Worm (Caenorhabditis elegans) whole organism, late embryonic: ENCODE data around the gene hex-1.

Experiments
- C08G9.2 ChIP-seq: sonication (generic microtip); optimal IDR thresholded peaks from 2 replicates; lab custom pipeline; 2016; ENCODE audit warnings: mild to moderate bottlenecking, missing genetic modification characterization, moderate library complexity, missing compliant biosample characterization
- C38D4.7 ChIP-seq: fragments of 200-800 bp; sonication (Bioruptor generic); optimal IDR thresholded peaks from 2 replicates; lab custom pipeline; 2018; ENCODE audit warnings: mild to moderate bottlenecking, missing genetic modification characterization, moderate library complexity, missing compliant biosample characterization
- K02D7.2 ChIP-seq: sonication (generic microtip); optimal IDR thresholded peaks from 2 replicates; lab custom pipeline; 2017; ENCODE audit warnings: mild to moderate bottlenecking, missing genetic modification characterization, missing compliant biosample characterization
- K09A11.1 ChIP-seq: sonication (generic microtip); optimal IDR thresholded peaks from 2 replicates; lab custom pipeline; 2017; ENCODE audit warnings: antibody characterized with exemption, mild to moderate bottlenecking, missing genetic modification characterization, missing compliant biosample characterization; ENCODE audit not compliant: insufficient read depth
- Y22D7AL.16 ChIP-seq: sonication (generic microtip); optimal IDR thresholded peaks from 2 replicates; lab custom pipeline; 2016; ENCODE audit warnings: missing genetic modification characterization, missing compliant biosample characterization
- ahr-1 ChIP-seq: sonication (generic microtip); optimal IDR thresholded peaks from 2 replicates; lab custom pipeline; 2016; ENCODE audit warnings: missing genetic modification characterization, missing compliant biosample characterization
- ceh-14 ChIP-seq: sonication (generic microtip); optimal IDR thresholded peaks from 2 replicates; lab custom pipeline; 2016; ENCODE audit warnings: missing genotype, missing genetic modification characterization, missing compliant biosample characterization
- ceh-18 ChIP-seq: sonication (generic microtip); optimal IDR thresholded peaks from 2 replicates; lab custom pipeline; 2016; ENCODE audit warnings: missing genetic modification characterization, missing compliant biosample characterization
- ceh-2 ChIP-seq: sonication (generic microtip); optimal IDR thresholded peaks from 2 replicates; lab custom pipeline; 2016; ENCODE audit warnings: missing genotype, missing genetic modification characterization, missing compliant biosample characterization
- ceh-30 ChIP-seq: fragments of 150-350 bp; optimal IDR thresholded peaks from 2 replicates; lab custom pipeline; 2014; ENCODE audit warnings: missing biosample characterization, missing genetic modification characterization
- ceh-31 ChIP-seq: sonication (generic microtip); optimal IDR thresholded peaks from 2 replicates; lab custom pipeline; 2016; ENCODE audit warnings: missing genetic modification characterization, missing compliant biosample characterization
- ceh-34 ChIP-seq: sonication (generic microtip); optimal IDR thresholded peaks from 2 replicates; lab custom pipeline; 2016; ENCODE audit warnings: mild to moderate bottlenecking, missing genetic modification characterization, missing compliant biosample characterization
- ceh-48 ChIP-seq: sonication (generic microtip); optimal IDR thresholded peaks from 2 replicates; lab custom pipeline; 2016; ENCODE audit warnings: missing genetic modification characterization, inconsistent platforms, missing compliant biosample characterization
- dve-1 ChIP-seq: sonication (generic microtip); optimal IDR thresholded peaks from 2 replicates; lab custom pipeline; 2017; ENCODE audit warnings: antibody characterized with exemption, mild to moderate bottlenecking, missing genetic modification characterization, missing compliant biosample characterization
- elt-2 ChIP-seq: sonication (generic microtip); optimal IDR thresholded peaks from 2 replicates; lab custom pipeline; 2016; ENCODE audit warnings: missing genetic modification reagents, missing genetic modification characterization, missing compliant biosample characterization
- elt-4 ChIP-seq: sonication (generic microtip); optimal IDR thresholded peaks from 2 replicates; lab custom pipeline; 2016; ENCODE audit warnings: missing genetic modification characterization, missing compliant biosample characterization
- ets-4 ChIP-seq: sonication (generic microtip); optimal IDR thresholded peaks from 2 replicates; lab custom pipeline; 2016; ENCODE audit warnings: missing genetic modification characterization, missing compliant biosample characterization
- eyg-1 ChIP-seq: sonication (generic microtip); optimal IDR thresholded peaks from 2 replicates; lab custom pipeline; 2016; ENCODE audit warnings: missing genotype, missing genetic modification characterization, missing compliant biosample characterization
- fax-1 ChIP-seq: sonication (generic microtip); optimal IDR thresholded peaks from 2 replicates; lab custom pipeline; 2016; ENCODE audit warnings: missing genotype, missing genetic modification characterization, missing compliant biosample characterization
- hlh-13 ChIP-seq: fragments of 200-800 bp; sonication (Bioruptor generic); optimal IDR thresholded peaks from 2 replicates; lab custom pipeline; 2018; ENCODE audit warnings: mild to moderate bottlenecking, missing genetic modification characterization, missing compliant biosample characterization
- hlh-15 ChIP-seq: sonication (generic microtip); optimal IDR thresholded peaks from 2 replicates; lab custom pipeline; 2016; ENCODE audit warnings: missing genetic modification characterization, missing compliant biosample characterization
- hlh-30 ChIP-seq: sonication (generic microtip); optimal IDR thresholded peaks from 2 replicates; lab custom pipeline; 2017; ENCODE audit warnings: antibody characterized with exemption, missing genetic modification characterization, missing compliant biosample characterization; ENCODE audit not compliant: insufficient read depth
- hlh-8 ChIP-seq: sonication (generic microtip); optimal IDR thresholded peaks from 2 replicates; lab custom pipeline; 2016; ENCODE audit warnings: missing genotype, missing genetic modification characterization, missing compliant biosample characterization
- lin-11 ChIP-seq: fragments of 200-800 bp; sonication (Bioruptor generic); optimal IDR thresholded peaks from 2 replicates; lab custom pipeline; 2018; ENCODE audit warnings: mild to moderate bottlenecking, missing genetic modification characterization, missing compliant biosample characterization
- nfya-1 ChIP-seq: sonication (generic microtip); optimal IDR thresholded peaks from 2 replicates; lab custom pipeline; 2017; ENCODE audit warnings: missing genetic modification characterization, mild to moderate bottlenecking, missing compliant biosample characterization, antibody characterized with exemption, moderate library complexity
- nhr-232 ChIP-seq: sonication (generic microtip); optimal IDR thresholded peaks from 2 replicates; lab custom pipeline; 2016; ENCODE audit warnings: missing genetic modification characterization, missing compliant biosample characterization
- npax-4 ChIP-seq: sonication (generic microtip); optimal IDR thresholded peaks from 2 replicates; lab custom pipeline; 2016; ENCODE audit warnings: missing genetic modification characterization, missing compliant biosample characterization
- pax-1 ChIP-seq: fragments of 150-350 bp; optimal IDR thresholded peaks from 2 replicates; lab custom pipeline; 2014; ENCODE audit warnings: missing biosample characterization, missing genetic modification characterization
- pha-2 ChIP-seq: sonication (generic microtip); optimal IDR thresholded peaks from 2 replicates; lab custom pipeline; 2017; ENCODE audit warnings: mild to moderate bottlenecking, missing genetic modification characterization, missing compliant biosample characterization
- pha-4 ChIP-seq: fragments of 150-350 bp; optimal IDR thresholded peaks from 2 replicates; lab custom pipeline; 2018; ENCODE audit warnings: missing biosample characterization, missing genetic modification reagents, missing genetic modification characterization
- pqm-1 ChIP-seq: sonication (generic microtip); optimal IDR thresholded peaks from 2 replicates; lab custom pipeline; 2016; ENCODE audit warnings: missing genetic modification characterization, missing compliant biosample characterization
- ref-2 ChIP-seq: sonication (generic microtip); optimal IDR thresholded peaks from 2 replicates; lab custom pipeline; 2016; ENCODE audit warnings: missing genetic modification characterization, missing compliant biosample characterization
- rnt-1 ChIP-seq: sonication (generic microtip); optimal IDR thresholded peaks from 2 replicates; lab custom pipeline; 2016; ENCODE audit warnings: missing genetic modification characterization, missing compliant biosample characterization
- sdc-2 ChIP-seq: sonication (generic microtip); optimal IDR thresholded peaks from 2 replicates; lab custom pipeline; 2016; ENCODE audit warnings: missing genotype, missing genetic modification characterization, missing compliant biosample characterization
- sox-2 ChIP-seq: fragments of 200-800 bp; sonication (Bioruptor generic); IDR thresholded peaks from 2 replicates; pipeline ENCODE4 v1.3.6; 2022; ENCODE audit warnings: missing genetic modification reagents, missing genetic modification characterization, missing compliant biosample characterization
- sox-4 ChIP-seq: sonication (generic microtip); optimal IDR thresholded peaks from 2 replicates; lab custom pipeline; 2017; ENCODE audit warnings: mild to moderate bottlenecking, missing genetic modification characterization, inconsistent platforms, missing compliant biosample characterization
- syd-9 ChIP-seq: sonication (generic microtip); optimal IDR thresholded peaks from 2 replicates; lab custom pipeline; 2016; ENCODE audit warnings: mild to moderate bottlenecking, missing genetic modification characterization, moderate library complexity, missing compliant biosample characterization
- tbx-2 ChIP-seq: sonication (generic microtip); optimal IDR thresholded peaks from 2 replicates; lab custom pipeline; 2016; ENCODE audit warnings: missing genetic modification characterization, missing compliant biosample characterization
- ttx-3 ChIP-seq: sonication (generic microtip); optimal IDR thresholded peaks from 2 replicates; lab custom pipeline; 2016; ENCODE audit warnings: missing genetic modification reagents, missing genetic modification characterization, missing compliant biosample characterization
- unc-3 ChIP-seq, 2 experiments: fragments of 200-800 bp in 1 of 2; sonication (Bioruptor generic) in 1 of 2; sonication (generic microtip) in 1 of 2; conservative IDR thresholded peaks in 1 of 2; optimal IDR thresholded peaks in 1 of 2; 2 replicates each; pipeline versions ENCODE4 v1.3.6 to Lab custom; 2016 to 2022; ENCODE audit warnings: missing compliant biosample characterization in 2 of 2, missing genetic modification characterization in 2 of 2, missing genetic modification reagents in 1 of 2
- unc-42 ChIP-seq: sonication (generic microtip); optimal IDR thresholded peaks from 2 replicates; lab custom pipeline; 2016; ENCODE audit warnings: missing genotype, missing genetic modification characterization, missing compliant biosample characterization
- unc-55 ChIP-seq: sonication (generic microtip); optimal IDR thresholded peaks from 2 replicates; lab custom pipeline; 2017; ENCODE audit warnings: missing biosample characterization, missing genetic modification reagents, missing genetic modification characterization
- unc-86 ChIP-seq: sonication (generic microtip); optimal IDR thresholded peaks from 2 replicates; lab custom pipeline; 2016; ENCODE audit warnings: missing genetic modification characterization, missing compliant biosample characterization
- zip-5 ChIP-seq: sonication (generic microtip); optimal IDR thresholded peaks from 2 replicates; lab custom pipeline; 2016; ENCODE audit warnings: missing genetic modification characterization, missing compliant biosample characterization
- ztf-16 ChIP-seq: sonication (generic microtip); optimal IDR thresholded peaks from 2 replicates; lab custom pipeline; 2017; ENCODE audit warnings: missing genetic modification characterization, missing compliant biosample characterization

The hex-1 gene

ce11 chrX:2237438-2237961, 16.6 kb downstream of the hex-1 start, which contains the start of gene vha-15:
TSS of gene vha-15 (plus strand) at chrX:2237911.
- TF ChIP-seq pax-1 (tag; lab: Kevin White, UChicago) = no peak
- TF ChIP-seq hlh-30 (tag; lab: Kevin White, UChicago) = peak; percentile 18
- TF ChIP-seq ceh-18 (tag; lab: Kevin White, UChicago) = peak; percentile 33
- no peak for TF ChIP-seq sdc-2
- peak; percentile 64 for TF ChIP-seq ceh-31 (tag; lab: Kevin White, UChicago)
- TF ChIP-seq ttx-3 (tag; lab: Kevin White, UChicago) = no peak
- TF ChIP-seq unc-3 (GFP tag; conservative IDR thresholded peaks at IDR 0.05; lab: Robert Waterston, UW) = no peak
- TF ChIP-seq unc-3 (tag; optimal IDR thresholded peaks at IDR 0.05; lab: Kevin White, UChicago) = no peak
- TF ChIP-seq pha-2 (tag; lab: Kevin White, UChicago) = peak; percentile 23
- peak; percentile 94 for TF ChIP-seq unc-55 (GFP tag; lab: Kevin White, UChicago)
- no peak for TF ChIP-seq pha-4
- peak; percentile 23 for TF ChIP-seq rnt-1 (tag; lab: Kevin White, UChicago)
- no peak for TF ChIP-seq syd-9 (tag; lab: Kevin White, UChicago)
- TF ChIP-seq tbx-2 (tag; lab: Kevin White, UChicago) = peak; percentile 51
- peak; percentile 40 for TF ChIP-seq ceh-34 (tag; lab: Kevin White, UChicago)
- no peak for TF ChIP-seq ets-4 (tag; lab: Kevin White, UChicago)
- peak; percentile 44 for TF ChIP-seq unc-42 (tag; lab: Kevin White, UChicago)
- TF ChIP-seq dve-1 (tag; lab: Kevin White, UChicago) = peak; percentile 47
- peak; percentile 93 for TF ChIP-seq ceh-48 (tag; lab: Kevin White, UChicago)
- peak; percentile 9 for TF ChIP-seq ref-2 (tag; lab: Kevin White, UChicago)
- peak; percentile 85 for TF ChIP-seq nfya-1 (tag; lab: Kevin White, UChicago)

DNA sequence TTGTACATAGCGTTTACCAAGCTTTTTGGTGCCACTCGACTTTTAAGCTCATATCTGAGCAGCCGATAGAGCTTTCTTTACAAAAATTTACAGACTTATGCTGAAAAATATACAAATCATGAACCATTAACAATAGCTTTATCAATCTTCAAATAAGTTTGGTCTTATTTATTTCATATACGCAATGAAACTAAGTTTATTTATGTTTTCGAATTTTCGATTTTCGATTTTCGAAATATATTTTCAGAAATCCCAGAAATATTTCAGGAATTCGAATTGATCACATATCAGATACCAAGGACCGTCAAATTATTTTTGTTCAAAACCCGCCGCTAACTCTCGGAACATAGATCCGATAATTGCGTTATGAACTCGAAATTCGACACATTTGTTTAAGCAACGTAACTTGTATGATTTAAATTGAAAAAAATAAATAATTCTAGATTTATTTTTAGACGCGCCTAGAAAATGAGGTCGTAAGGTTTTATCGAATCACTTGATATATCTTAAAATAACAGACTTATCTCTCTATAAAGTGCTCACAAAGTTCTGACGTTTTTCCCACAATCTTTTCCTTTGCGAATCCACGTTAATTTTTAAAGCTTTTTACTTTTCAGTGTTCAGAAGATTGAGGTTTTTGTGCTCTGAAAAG, 20.3 kb downstream of the hex-1 start:
- TF ChIP-seq eyg-1 (tag; lab: Kevin White, UChicago) (no peak), C38D4.7 (GFP tag; lab: Kevin White, UChicago) (no peak), ceh-48 (tag; lab: Kevin White, UChicago) (no peak), K09A11.1 (tag; lab: Kevin White, UChicago) (no peak), ceh-30 (no peak), fax-1 (tag; lab: Kevin White, UChicago) (no peak), ceh-18 (tag; lab: Kevin White, UChicago) (no peak), zip-5 (no peak), hlh-8 (no peak), hlh-30 (tag; lab: Kevin White, UChicago) (no peak), npax-4 (no peak), ceh-31 (tag; lab: Kevin White, UChicago) (no peak), Y22D7AL.16 (tag; lab: Kevin White, UChicago) (no peak), ceh-2 (no peak), ahr-1 (tag; lab: Kevin White, UChicago) (no peak), ref-2 (tag; lab: Kevin White, UChicago) (no peak), C08G9.2 (tag; lab: Kevin White, UChicago) (no peak), unc-86 (no peak), pha-4 (no peak), elt-4 (tag; lab: Kevin White, UChicago) (no peak)

DNA sequence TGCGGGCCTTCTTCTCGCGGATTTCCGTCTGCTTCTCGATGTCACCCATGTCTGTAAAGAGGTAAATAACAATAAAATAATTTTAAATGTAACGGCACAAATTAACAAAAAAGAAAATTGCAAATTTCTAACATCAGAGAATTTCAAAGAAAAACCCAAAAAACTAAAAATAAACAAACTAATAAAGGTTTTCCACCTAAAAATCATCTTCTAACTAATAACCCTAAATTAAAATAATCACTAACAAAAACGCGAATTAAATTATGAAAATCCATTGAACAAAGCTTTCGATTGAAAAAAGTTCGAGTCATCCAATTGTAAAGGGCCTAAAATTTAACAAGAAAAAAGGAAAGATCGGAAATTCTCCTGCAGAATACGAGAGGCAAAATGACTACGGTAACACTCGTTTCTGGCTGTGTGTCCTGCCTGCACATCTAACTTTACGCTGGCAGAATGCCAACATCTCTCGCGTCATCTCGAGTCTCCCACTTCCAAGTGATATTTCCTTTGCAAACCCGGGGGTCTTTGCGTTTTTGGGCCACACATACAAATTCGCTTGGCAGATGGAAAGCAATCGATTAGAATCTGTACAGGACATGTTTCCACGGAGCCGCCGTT, 21.7 kb downstream of the hex-1 start, which contains the start of gene rpl-11.2:
rpl-11.2 (minus strand) TSS at position 51 of the 618 bp plus-strand sequence.
- TF ChIP-seq K02D7.2 (tag; lab: Kevin White, UChicago) (peak; percentile 24), pqm-1 (tag; lab: Kevin White, UChicago) (no peak), ceh-14 (tag; lab: Kevin White, UChicago) (no peak), ceh-2 (peak; percentile 57), sdc-2 (peak; percentile 71), ahr-1 (tag; lab: Kevin White, UChicago) (no peak), tbx-2 (tag; lab: Kevin White, UChicago) (peak; percentile 85), hlh-30 (tag; lab: Kevin White, UChicago) (peak; percentile 57), ztf-16 (peak; percentile 37), pax-1 (tag; lab: Kevin White, UChicago) (peak; percentile 76), hlh-15 (tag; lab: Kevin White, UChicago) (no peak), elt-2 (tag; lab: Kevin White, UChicago) (peak; percentile 66), hlh-8 (no peak), hlh-13 (GFP tag; lab: Kevin White, UChicago) (no peak), C38D4.7 (GFP tag; lab: Kevin White, UChicago) (no peak), pha-4 (no peak), Y22D7AL.16 (tag; lab: Kevin White, UChicago) (no peak), lin-11 (tag; lab: Kevin White, UChicago) (no peak), sox-4 (tag; lab: Kevin White, UChicago) (peak; percentile 21), sox-2 (GFP tag; lab: Robert Waterston, UW) (no peak), nhr-232 (tag; lab: Kevin White, UChicago) (no peak)
